Worm (Caenorhabditis elegans) whole organism, L1 larva: Measurements from ENCODE around the gene sel-9.

Experiments used
- C34B4.2 ChIP-seq: sonication (generic microtip); optimal IDR thresholded peaks from 2 replicates; lab custom pipeline; 2017; ENCODE audit warnings: mild to moderate bottlenecking, missing genetic modification characterization, missing compliant biosample characterization
- efl-1 ChIP-seq, 4 experiments: fragments of 150-350 bp; optimal IDR thresholded peaks in 3 of 4; peaks in 1 of 4; 1 replicate in 1 of 4; 2 replicates in 3 of 4; lab custom pipeline; 2014; ENCODE audit warnings: missing biosample characterization in 2 of 4, missing genetic modification characterization in 2 of 4, missing genetic modification reagents in 2 of 4
- elt-3 ChIP-seq, 6 experiments: fragments of 150-350 bp in 1 of 6; sonication (generic microtip); optimal IDR thresholded peaks; 2 replicates each; lab custom pipeline; 2017 to 2018; ENCODE audit warnings: missing biosample characterization in 6 of 6, missing genetic modification characterization in 6 of 6, inconsistent platforms in 1 of 6
- fos-1 ChIP-seq: fragments of 150-350 bp; optimal IDR thresholded peaks from 2 replicates; lab custom pipeline; 2014; ENCODE audit warnings: missing biosample characterization, missing genetic modification characterization
- unc-30 ChIP-seq: sonication (generic microtip); optimal IDR thresholded peaks from 2 replicates; lab custom pipeline; 2017; ENCODE audit warnings: missing biosample characterization, missing genetic modification characterization

DNA sequence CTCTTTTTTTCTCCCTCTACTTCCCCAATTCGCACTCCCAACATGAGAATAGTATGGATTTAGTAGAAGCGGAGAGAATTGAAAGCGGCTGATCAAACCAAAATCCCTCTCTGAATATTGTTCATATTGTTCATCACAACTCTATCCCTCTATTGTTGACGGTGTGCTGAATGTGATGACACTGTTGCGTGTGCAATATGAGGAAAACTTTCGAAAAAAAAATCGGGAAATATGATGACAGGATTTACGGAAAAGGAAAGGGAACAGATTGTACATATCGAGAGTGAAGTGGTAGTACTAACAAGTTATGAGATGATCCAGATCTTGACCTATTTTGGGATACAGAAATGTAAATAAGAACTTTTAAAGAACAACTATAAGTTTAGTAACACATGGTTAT lies 6.5 kb downstream of the sel-9 start, which contains the start of gene smex-1:
- TF ChIP-seq efl-1 (optimal IDR thresholded peaks at IDR 0.05; lab: Kevin White, UChicago) (no peak), efl-1 (GFP tag; optimal IDR thresholded peaks at IDR 0.05 in 1 of 2; lab: Kevin White, UChicago) (no peak), C34B4.2 (tag; lab: Kevin White, UChicago) (no peak), elt-3 (tag; optimal IDR thresholded peaks at IDR 0.05; lab: Kevin White, UChicago) (no peak), fos-1 (tag; lab: Kevin White, UChicago) (no peak), unc-30 (no peak)
